Worm (Caenorhabditis elegans): ENCODE data around the gene F21D12.3.

DNA sequence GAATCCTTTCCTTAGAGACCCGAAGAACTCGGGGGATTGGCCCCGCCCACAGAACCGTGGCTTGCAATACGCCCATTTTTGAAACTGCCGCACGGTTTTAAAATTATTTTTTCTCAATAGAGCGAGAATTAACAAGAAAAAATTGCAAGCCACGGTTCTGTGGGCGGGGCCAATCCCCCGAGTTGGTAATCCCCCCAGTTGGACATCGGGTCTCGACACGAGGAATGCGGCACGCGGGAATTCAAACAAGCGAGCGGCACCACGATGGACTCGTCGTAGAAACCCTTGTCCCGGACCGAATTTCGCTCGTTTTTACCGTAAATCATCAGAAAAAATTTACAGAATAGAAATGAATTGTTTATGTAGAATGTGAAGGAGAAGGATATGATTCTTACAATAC, 29.2 kb upstream of the F21D12.3 start:
- TF ChIP-seq nhr-11 (tag; optimal IDR thresholded peaks at IDR 0.05) (no peak), nhr-12 (tag; optimal IDR thresholded peaks at IDR 0.05) (no peak), nhr-23 (tag; optimal IDR thresholded peaks at IDR 0.05) (no peak), nhr-237 (tag; optimal IDR thresholded peaks at IDR 0.05) (no peak), nhr-28 (tag; optimal IDR thresholded peaks at IDR 0.05) (no peak), ama-1 (optimal IDR thresholded peaks at IDR 0.05) (no peak), unc-62 (GFP tag; optimal IDR thresholded peaks at IDR 0.05) (no peak), unc-39 (tag; optimal IDR thresholded peaks at IDR 0.05) (no peak), pha-4 (tag; optimal IDR thresholded peaks at IDR 0.05) (no peak), ztf-11 (tag; optimal IDR thresholded peaks at IDR 0.05) (no peak), daf-12 (tag; optimal IDR thresholded peaks at IDR 0.05) (no peak)
